Worm (Caenorhabditis elegans) whole organism, young adult: ENCODE results near the gene hch-1.

Source experiments
- attf-3 ChIP-seq: fragments of 200-800 bp; sonication (Bioruptor generic); conservative IDR thresholded peaks from 2 replicates; pipeline ENCODE4 v1.3.6; 2022; ENCODE audit warnings: missing genetic modification reagents, missing genetic modification characterization, missing compliant biosample characterization
- chd-7 ChIP-seq: sonication (generic microtip); optimal IDR thresholded peaks from 2 replicates; lab custom pipeline; 2016; ENCODE audit warnings: mild to moderate bottlenecking, missing genetic modification characterization, moderate library complexity, missing compliant biosample characterization
- dpff-1 ChIP-seq: sonication (generic microtip); optimal IDR thresholded peaks from 2 replicates; lab custom pipeline; 2017; ENCODE audit warnings: mild to moderate bottlenecking, missing genetic modification characterization, missing compliant biosample characterization
- nfya-1 ChIP-seq: sonication (generic microtip); optimal IDR thresholded peaks from 2 replicates; lab custom pipeline; 2017; ENCODE audit warnings: antibody characterized with exemption, missing compliant biosample characterization, missing genetic modification characterization, borderline replicate concordance; ENCODE audit not compliant: insufficient read depth
- xnd-1 ChIP-seq: sonication (generic microtip); optimal IDR thresholded peaks from 2 replicates; lab custom pipeline; 2016; ENCODE audit warnings: missing genotype, missing genetic modification reagents, missing genetic modification characterization, missing compliant biosample characterization
- ztf-3 ChIP-seq: fragments of 200-800 bp; sonication (Bioruptor generic); optimal IDR thresholded peaks from 2 replicates; lab custom pipeline; 2018; ENCODE audit warnings: mild to moderate bottlenecking, missing genetic modification characterization, missing compliant biosample characterization

DNA sequence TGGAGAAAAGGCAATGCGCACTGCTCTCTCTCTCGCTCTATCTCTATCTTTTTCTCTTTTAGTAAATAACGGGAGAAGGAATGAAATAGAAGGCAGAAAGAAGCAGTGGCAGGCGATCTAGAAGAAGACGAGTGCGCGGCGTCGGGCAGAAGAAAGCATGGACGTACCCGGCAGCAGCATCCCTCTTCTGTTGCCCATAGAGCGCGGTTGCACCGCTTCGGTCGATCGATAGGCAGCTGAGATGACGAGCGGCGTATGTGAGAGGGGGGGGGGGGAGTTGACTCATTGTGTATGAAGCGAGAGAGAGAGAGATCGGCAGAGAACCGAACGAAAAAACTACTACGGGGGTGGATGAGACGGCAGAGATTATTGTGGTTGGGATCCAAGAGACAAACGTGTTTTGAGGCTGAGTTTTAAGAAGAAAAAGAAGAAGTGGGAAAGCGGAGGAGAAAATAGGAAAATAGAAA, 8.4 kb upstream of the hch-1 start:
- TF ChIP-seq dpff-1 (tag; lab: Kevin White, UChicago) (no peak), attf-3 (GFP tag; lab: Robert Waterston, UW) (no peak), xnd-1 (tag; lab: Kevin White, UChicago) (no peak), chd-7 (tag; lab: Kevin White, UChicago) (peak; percentile 83), nfya-1 (no peak), ztf-3 (GFP tag; lab: Kevin White, UChicago) (no peak)
